Worm (Caenorhabditis elegans): ENCODE results near the gene selt-1.2.

ce11 chrV:10724472-10724871, 22.7 kb downstream of the selt-1.2 start:
- no peak for TF ChIP-seq elt-2 (tag; optimal IDR thresholded peaks at IDR 0.05)
- no peak for TF ChIP-seq mdl-1 (tag; optimal IDR thresholded peaks at IDR 0.05)
- TF ChIP-seq aly-2 (tag; optimal IDR thresholded peaks at IDR 0.05): no peak
- TF ChIP-seq ceh-16 (tag; optimal IDR thresholded peaks at IDR 0.05): no peak
- TF ChIP-seq jun-1 (tag; optimal IDR thresholded peaks at IDR 0.05): no peak
- no peak for TF ChIP-seq unc-62 (GFP tag; optimal IDR thresholded peaks at IDR 0.05)
- no peak for TF ChIP-seq unc-39 (tag; optimal IDR thresholded peaks at IDR 0.05)
- no peak for TF ChIP-seq fos-1 (tag; optimal IDR thresholded peaks at IDR 0.05)

Data from whole organism, L3 larva.